Worm (Caenorhabditis elegans) whole organism, L1 larva: ENCODE measurements around the gene F52H2.5.

Experiments
- C04F5.9 ChIP-seq: sonication (generic microtip); optimal IDR thresholded peaks from 2 replicates; lab custom pipeline; 2016; ENCODE audit warnings: missing genetic modification characterization, missing compliant biosample characterization
- C16A3.4 ChIP-seq: fragments of 150-350 bp; optimal IDR thresholded peaks from 2 replicates; lab custom pipeline; 2014; ENCODE audit warnings: missing biosample characterization, missing genetic modification characterization
- C34B4.2 ChIP-seq: sonication (generic microtip); optimal IDR thresholded peaks from 2 replicates; lab custom pipeline; 2017; ENCODE audit warnings: mild to moderate bottlenecking, missing genetic modification characterization, missing compliant biosample characterization
- F16B12.6 ChIP-seq: fragments of 150-350 bp; optimal IDR thresholded peaks from 2 replicates; lab custom pipeline; 2014; ENCODE audit warnings: missing biosample characterization, missing genetic modification characterization
- Y116A8C.19 ChIP-seq: sonication (generic microtip); optimal IDR thresholded peaks from 2 replicates; lab custom pipeline; 2016; ENCODE audit warnings: missing compliant biosample characterization, missing genetic modification characterization, borderline replicate concordance
- aha-1 ChIP-seq: fragments of 150-350 bp; optimal IDR thresholded peaks from 2 replicates; lab custom pipeline; 2014; ENCODE audit warnings: missing biosample characterization, missing genetic modification characterization
- aly-2 ChIP-seq: fragments of 150-350 bp; optimal IDR thresholded peaks from 2 replicates; lab custom pipeline; 2014; ENCODE audit warnings: missing biosample characterization, missing genetic modification characterization
- blmp-1 ChIP-seq: fragments of 150-350 bp; optimal IDR thresholded peaks from 2 replicates; lab custom pipeline; 2014; ENCODE audit warnings: missing biosample characterization, missing genetic modification characterization
- ceh-8 ChIP-seq: fragments of 200-800 bp; sonication (Bioruptor generic); optimal IDR thresholded peaks from 2 replicates; lab custom pipeline; 2018; ENCODE audit warnings: mild to moderate bottlenecking, missing genetic modification characterization, moderate library complexity, missing compliant biosample characterization
- ceh-82 ChIP-seq, 3 experiments: fragments of 150-350 bp in 1 of 3; sonication (generic microtip) in 2 of 3; optimal IDR thresholded peaks; 2 replicates each; lab custom pipeline; 2014 to 2017; ENCODE audit warnings: missing biosample characterization in 3 of 3, missing genetic modification characterization in 3 of 3
- dsc-1 ChIP-seq: sonication (generic microtip); optimal IDR thresholded peaks from 2 replicates; lab custom pipeline; 2016; ENCODE audit warnings: mild to moderate bottlenecking, missing genetic modification characterization, missing compliant biosample characterization
- efl-1 ChIP-seq, 4 experiments: fragments of 150-350 bp; optimal IDR thresholded peaks in 3 of 4; peaks in 1 of 4; 1 replicate in 1 of 4; 2 replicates in 3 of 4; lab custom pipeline; 2014; ENCODE audit warnings: missing biosample characterization in 2 of 4, missing genetic modification characterization in 2 of 4, missing genetic modification reagents in 2 of 4
- efl-3 ChIP-seq: fragments of 200-800 bp; sonication (Bioruptor generic); optimal IDR thresholded peaks from 2 replicates; lab custom pipeline; 2018; ENCODE audit warnings: mild to moderate bottlenecking, missing genetic modification characterization, missing compliant biosample characterization
- egl-13 ChIP-seq: sonication (generic microtip); optimal IDR thresholded peaks from 2 replicates; lab custom pipeline; 2016; ENCODE audit warnings: missing genotype, missing genetic modification reagents, missing genetic modification characterization, missing compliant biosample characterization
- ets-5 ChIP-seq: fragments of 200-800 bp; sonication (Bioruptor generic); IDR thresholded peaks from 2 replicates; pipeline ENCODE4 v1.3.6; 2022; ENCODE audit warnings: missing genetic modification characterization, missing compliant biosample characterization
- fkh-4 ChIP-seq: sonication (generic microtip); optimal IDR thresholded peaks from 2 replicates; lab custom pipeline; 2016; ENCODE audit warnings: missing compliant biosample characterization, missing genetic modification characterization, borderline replicate concordance
- fos-1 ChIP-seq: fragments of 150-350 bp; optimal IDR thresholded peaks from 2 replicates; lab custom pipeline; 2014; ENCODE audit warnings: missing biosample characterization, missing genetic modification characterization
- hlh-17 ChIP-seq: fragments of 200-800 bp; sonication (Bioruptor generic); optimal IDR thresholded peaks from 2 replicates; lab custom pipeline; 2018; ENCODE audit warnings: missing genetic modification characterization, mild to moderate bottlenecking, missing compliant biosample characterization, moderate library complexity, borderline replicate concordance
- hlh-4 ChIP-seq: sonication (generic microtip); optimal IDR thresholded peaks from 2 replicates; lab custom pipeline; 2016; ENCODE audit warnings: mild to moderate bottlenecking, missing genetic modification characterization, missing compliant biosample characterization
- hpl-2 ChIP-seq: fragments of 150-350 bp; optimal IDR thresholded peaks from 2 replicates; lab custom pipeline; 2014; ENCODE audit warnings: missing biosample characterization, missing genetic modification reagents, missing genetic modification characterization
- isw-1 ChIP-seq: fragments of 200-800 bp; sonication (Bioruptor generic); IDR thresholded peaks from 2 replicates; pipeline ENCODE4 v1.3.6; 2022; ENCODE audit warnings: missing genetic modification characterization, missing compliant biosample characterization
- lin-14 ChIP-seq: fragments of 200-800 bp; sonication (Bioruptor generic); optimal IDR thresholded peaks from 2 replicates; lab custom pipeline; 2018; ENCODE audit warnings: mild to moderate bottlenecking, missing genetic modification characterization, moderate library complexity, missing compliant biosample characterization
- lin-35 ChIP-seq, 2 experiments: fragments of 150-350 bp; optimal IDR thresholded peaks; 2 replicates each; lab custom pipeline; 2014; ENCODE audit warnings: missing biosample characterization in 2 of 2, missing genetic modification characterization in 2 of 2, missing genetic modification reagents in 2 of 2
- lin-39 ChIP-seq: fragments of 150-350 bp; optimal IDR thresholded peaks from 2 replicates; lab custom pipeline; 2014; ENCODE audit warnings: missing biosample characterization, missing genetic modification reagents, missing genetic modification characterization
- lir-3 ChIP-seq: sonication (generic microtip); optimal IDR thresholded peaks from 2 replicates; lab custom pipeline; 2016; ENCODE audit warnings: mild to moderate bottlenecking, missing genetic modification characterization, moderate library complexity, missing compliant biosample characterization; ENCODE audit not compliant: poor library complexity
- lsy-2 ChIP-seq, 2 experiments: fragments of 150-350 bp; optimal IDR thresholded peaks; 2 replicates each; lab custom pipeline; 2014; ENCODE audit warnings: missing biosample characterization in 2 of 2, missing genetic modification characterization in 2 of 2
- mab-9 ChIP-seq: fragments of 200-800 bp; sonication (Bioruptor generic); IDR thresholded peaks from 2 replicates; pipeline ENCODE4 v1.3.6; 2022; ENCODE audit warnings: missing genetic modification reagents, missing genetic modification characterization, missing compliant biosample characterization
- mep-1 ChIP-seq: fragments of 150-350 bp; optimal IDR thresholded peaks from 2 replicates; lab custom pipeline; 2014; ENCODE audit warnings: missing biosample characterization, missing genetic modification characterization
- nhr-11 ChIP-seq: fragments of 150-350 bp; optimal IDR thresholded peaks from 2 replicates; lab custom pipeline; 2014; ENCODE audit warnings: missing biosample characterization, missing genetic modification characterization
- nhr-19 ChIP-seq: fragments of 200-800 bp; sonication (Bioruptor generic); conservative IDR thresholded peaks from 2 replicates; pipeline ENCODE4 v1.3.6; 2022; ENCODE audit warnings: missing genetic modification characterization, missing compliant biosample characterization
- nhr-237 ChIP-seq: fragments of 150-350 bp; optimal IDR thresholded peaks from 2 replicates; lab custom pipeline; 2014; ENCODE audit warnings: missing biosample characterization, missing genetic modification characterization
- nhr-28 ChIP-seq: fragments of 150-350 bp; optimal IDR thresholded peaks from 2 replicates; lab custom pipeline; 2014; ENCODE audit warnings: missing biosample characterization, missing genetic modification characterization
- nhr-47 ChIP-seq: sonication (generic microtip); optimal IDR thresholded peaks from 2 replicates; lab custom pipeline; 2016; ENCODE audit warnings: mild to moderate bottlenecking, missing genetic modification characterization, moderate library complexity, missing compliant biosample characterization
- nhr-71 ChIP-seq: sonication (generic microtip); optimal IDR thresholded peaks from 2 replicates; lab custom pipeline; 2016; ENCODE audit warnings: mild to moderate bottlenecking, missing genetic modification characterization, moderate library complexity, missing compliant biosample characterization
- nhr-85 ChIP-seq: sonication (generic microtip); peaks from one replicate; lab custom pipeline; 2016; ENCODE audit warnings: missing genetic modification characterization, inconsistent platforms, missing compliant biosample characterization
- nhr-90 ChIP-seq: sonication (generic microtip); optimal IDR thresholded peaks from 2 replicates; lab custom pipeline; 2016; ENCODE audit warnings: mild to moderate bottlenecking, missing genetic modification characterization, missing compliant biosample characterization; ENCODE audit not compliant: poor library complexity
- pag-3 ChIP-seq: sonication (generic microtip); optimal IDR thresholded peaks from 2 replicates; lab custom pipeline; 2017; ENCODE audit warnings: missing genetic modification characterization, mild to moderate bottlenecking, missing compliant biosample characterization, antibody characterized with exemption, borderline replicate concordance; ENCODE audit not compliant: insufficient read depth
- pax-3 ChIP-seq: fragments of 200-800 bp; sonication (Bioruptor generic); optimal IDR thresholded peaks from 2 replicates; lab custom pipeline; 2018; ENCODE audit warnings: mild to moderate bottlenecking, missing genetic modification characterization, moderate library complexity, missing compliant biosample characterization
- skn-1 ChIP-seq: fragments of 150-350 bp; optimal IDR thresholded peaks from 2 replicates; lab custom pipeline; 2014; ENCODE audit warnings: missing biosample characterization, missing genetic modification characterization
- snpc-4 ChIP-seq: fragments of 150-350 bp; optimal IDR thresholded peaks from 2 replicates; lab custom pipeline; 2014; ENCODE audit warnings: missing biosample characterization, missing genetic modification characterization
- sox-4 ChIP-seq: sonication (generic microtip); optimal IDR thresholded peaks from 2 replicates; lab custom pipeline; 2016; ENCODE audit warnings: missing genetic modification characterization, missing compliant biosample characterization
- sptf-1 ChIP-seq: fragments of 150-350 bp; optimal IDR thresholded peaks from 2 replicates; lab custom pipeline; 2014; ENCODE audit warnings: missing biosample characterization, missing genetic modification characterization
- sup-37 ChIP-seq: fragments of 200-800 bp; sonication (Bioruptor generic); optimal IDR thresholded peaks from 2 replicates; lab custom pipeline; 2018; ENCODE audit warnings: mild to moderate bottlenecking, missing genetic modification characterization, missing compliant biosample characterization
- tbx-2 ChIP-seq: sonication (generic microtip); optimal IDR thresholded peaks from 2 replicates; lab custom pipeline; 2016; ENCODE audit warnings: missing genetic modification characterization, missing compliant biosample characterization
- tlp-1 ChIP-seq: fragments of 150-350 bp; optimal IDR thresholded peaks from 2 replicates; lab custom pipeline; 2014; ENCODE audit warnings: missing biosample characterization, missing genetic modification characterization
- unc-130 ChIP-seq: fragments of 150-350 bp; optimal IDR thresholded peaks from 2 replicates; lab custom pipeline; 2017; ENCODE audit warnings: missing biosample characterization, missing genetic modification characterization, inconsistent platforms
- unc-30 ChIP-seq: sonication (generic microtip); optimal IDR thresholded peaks from 2 replicates; lab custom pipeline; 2017; ENCODE audit warnings: missing biosample characterization, missing genetic modification characterization
- unc-62 ChIP-seq: fragments of 150-350 bp; optimal IDR thresholded peaks from 2 replicates; lab custom pipeline; 2014; ENCODE audit warnings: missing biosample characterization, missing genetic modification reagents, missing genetic modification characterization
- unc-86 ChIP-seq: sonication (generic microtip); optimal IDR thresholded peaks from 2 replicates; lab custom pipeline; 2016; ENCODE audit warnings: missing genetic modification characterization, missing compliant biosample characterization
- unc-98 ChIP-seq: fragments of 200-800 bp; sonication (Bioruptor generic); IDR thresholded peaks from 2 replicates; pipeline ENCODE4 v1.3.6; 2022; ENCODE audit warnings: missing genetic modification characterization, missing compliant biosample characterization
- zag-1 ChIP-seq: fragments of 150-350 bp; optimal IDR thresholded peaks from 2 replicates; lab custom pipeline; 2014; ENCODE audit warnings: missing biosample characterization, missing genetic modification characterization
- zip-4 ChIP-seq: fragments of 200-800 bp; sonication (Bioruptor generic); optimal IDR thresholded peaks from 2 replicates; lab custom pipeline; 2018; ENCODE audit warnings: mild to moderate bottlenecking, missing genetic modification characterization, moderate library complexity, missing compliant biosample characterization

Gene F52H2.5

ce11 chrX:2595027-2595756 is 35.3 kb upstream of the F52H2.5 start:
- peak; percentile 28 for TF ChIP-seq pag-3 (tag; lab: Kevin White, UChicago)
- no peak for TF ChIP-seq sox-4
- no peak for TF ChIP-seq lin-35 (GFP tag; optimal IDR thresholded peaks at IDR 0.05; lab: Kevin White, UChicago)
- no peak for TF ChIP-seq hlh-17 (GFP tag; lab: Kevin White, UChicago)
- no peak for TF ChIP-seq unc-98 (GFP tag; lab: Robert Waterston, UW)
- TF ChIP-seq ets-5 (GFP tag; lab: Robert Waterston, UW) = no peak
- no peak for TF ChIP-seq unc-86 (tag; lab: Kevin White, UChicago)
- TF ChIP-seq sup-37 (GFP tag; lab: Kevin White, UChicago) = no peak
- peak in 1 of 2 experiments; percentile 13 for TF ChIP-seq efl-1 (optimal IDR thresholded peaks at IDR 0.05; lab: Kevin White, UChicago)
- no peak for TF ChIP-seq efl-1 (GFP tag; optimal IDR thresholded peaks at IDR 0.05 in 1 of 2; lab: Kevin White, UChicago)
- TF ChIP-seq zip-4 (GFP tag; lab: Kevin White, UChicago) = no peak
- peak; percentile 10 to 46 for TF ChIP-seq lsy-2 (tag; optimal IDR thresholded peaks at IDR 0.05; lab: Kevin White, UChicago)
- no peak for TF ChIP-seq ceh-8 (GFP tag; lab: Kevin White, UChicago)
- peak; percentile 39 for TF ChIP-seq nhr-47 (tag; lab: Kevin White, UChicago)
- TF ChIP-seq aly-2 (tag; lab: Kevin White, UChicago) = no peak
- TF ChIP-seq hlh-4 (tag; lab: Kevin White, UChicago) = no peak
- TF ChIP-seq skn-1 (tag; lab: Kevin White, UChicago) = no peak
- no peak for TF ChIP-seq unc-62 (GFP tag; lab: Kevin White, UChicago)
- no peak for TF ChIP-seq C04F5.9 (tag; lab: Kevin White, UChicago)
- TF ChIP-seq dsc-1 (tag; lab: Kevin White, UChicago) = no peak
- TF ChIP-seq snpc-4 = no peak
- TF ChIP-seq unc-30 (tag; lab: Kevin White, UChicago) = no peak
- TF ChIP-seq lin-14 (GFP tag; lab: Kevin White, UChicago) = peak; percentile 68
- TF ChIP-seq sptf-1 (tag; lab: Kevin White, UChicago) = no peak
- TF ChIP-seq tlp-1 = no peak
- peak; percentile 71 for TF ChIP-seq blmp-1 (tag; lab: Kevin White, UChicago)
- TF ChIP-seq aha-1 (tag; lab: Kevin White, UChicago) = no peak
- no peak for TF ChIP-seq lin-39 (tag; lab: Kevin White, UChicago)
- no peak for TF ChIP-seq C16A3.4
- TF ChIP-seq nhr-19 (GFP tag; lab: Robert Waterston, UW) = no peak
- no peak for TF ChIP-seq lir-3 (tag; lab: Kevin White, UChicago)
- TF ChIP-seq nhr-85 = peak; percentile 70
- no peak for TF ChIP-seq pax-3 (tag; lab: Kevin White, UChicago)
- no peak for TF ChIP-seq nhr-11 (tag; lab: Kevin White, UChicago)
- TF ChIP-seq unc-130 (tag; lab: Kevin White, UChicago) = peak; percentile 13
- TF ChIP-seq fkh-4 (tag; lab: Kevin White, UChicago) = no peak
- TF ChIP-seq nhr-237 (tag; lab: Kevin White, UChicago) = no peak
- no peak for TF ChIP-seq nhr-90 (tag; lab: Kevin White, UChicago)
- peak; percentile 68 for TF ChIP-seq nhr-71
- no peak for TF ChIP-seq tbx-2 (tag; lab: Kevin White, UChicago)
- no peak for TF ChIP-seq isw-1 (GFP tag; lab: Robert Waterston, UW)
- peak in 1 of 3 experiments; percentile 21 for TF ChIP-seq ceh-82 (tag; optimal IDR thresholded peaks at IDR 0.05; lab: Kevin White, UChicago)
- no peak for TF ChIP-seq fos-1 (tag; lab: Kevin White, UChicago)
- TF ChIP-seq zag-1 (tag; lab: Kevin White, UChicago) = no peak
- peak; percentile 32 for TF ChIP-seq mep-1 (tag; lab: Kevin White, UChicago)
- TF ChIP-seq Y116A8C.19 (tag; lab: Kevin White, UChicago) = no peak
- TF ChIP-seq efl-3 (GFP tag; lab: Kevin White, UChicago) = no peak
- TF ChIP-seq nhr-28 (tag; lab: Kevin White, UChicago) = no peak
- no peak for TF ChIP-seq mab-9 (GFP tag; lab: Robert Waterston, UW)
- TF ChIP-seq C34B4.2 (tag; lab: Kevin White, UChicago) = no peak
- no peak for TF ChIP-seq F16B12.6 (tag; lab: Kevin White, UChicago)
- TF ChIP-seq hpl-2 (GFP tag; lab: Kevin White, UChicago) = no peak
- no peak for TF ChIP-seq egl-13 (tag; lab: Kevin White, UChicago)
